Fruit fly (Drosophila melanogaster) whole organism, adult: Measurements from ENCODE around the gene tsh.

Experiments used
- CG11617 ChIP-seq: fragments of 200-800 bp; sonication (Bioruptor generic); optimal IDR thresholded peaks from 2 replicates; lab custom pipeline; 2017; ENCODE audit warnings: mild to moderate bottlenecking, missing biosample characterization, missing genetic modification reagents, missing genetic modification characterization
- CG12768 ChIP-seq: fragments of 200-800 bp; sonication (Bioruptor generic); optimal IDR thresholded peaks from 2 replicates; lab custom pipeline; 2017; ENCODE audit warnings: missing biosample characterization, missing genetic modification characterization, mild to moderate bottlenecking, moderate library complexity, missing genetic modification reagents
- CG14711 ChIP-seq: fragments of 200-800 bp; sonication (Bioruptor generic); optimal IDR thresholded peaks from 2 replicates; lab custom pipeline; 2018; ENCODE audit warnings: missing biosample characterization, mild to moderate bottlenecking, missing genetic modification characterization, moderate library complexity
- CG1620 ChIP-seq: fragments of 200-800 bp; sonication (Bioruptor generic); optimal IDR thresholded peaks from 2 replicates; lab custom pipeline; 2016; ENCODE audit warnings: missing biosample characterization, missing genetic modification characterization
- CG33017 ChIP-seq: fragments of 200-800 bp; sonication (Bioruptor generic); optimal IDR thresholded peaks from 2 replicates; lab custom pipeline; 2018; ENCODE audit warnings: missing biosample characterization, mild to moderate bottlenecking, missing genetic modification characterization, moderate library complexity
- CG5204 ChIP-seq: fragments of 200-800 bp; sonication (Bioruptor generic); optimal IDR thresholded peaks from 2 replicates; lab custom pipeline; 2016; ENCODE audit warnings: missing biosample characterization, missing genetic modification characterization
- CG7045 ChIP-seq: fragments of 200-800 bp; sonication (Bioruptor generic); optimal IDR thresholded peaks from 2 replicates; lab custom pipeline; 2017; ENCODE audit warnings: missing biosample characterization, mild to moderate bottlenecking, missing genetic modification characterization
- CG7101 ChIP-seq: fragments of 200-800 bp; sonication (Bioruptor generic); optimal IDR thresholded peaks from 2 replicates; lab custom pipeline; 2018; ENCODE audit warnings: missing biosample characterization, mild to moderate bottlenecking, missing genetic modification characterization, moderate library complexity
- Clk ChIP-seq: fragments of 200-800 bp; sonication (Bioruptor generic); optimal IDR thresholded peaks from 2 replicates; lab custom pipeline; 2017; ENCODE audit warnings: missing biosample characterization, missing genetic modification characterization
- Crg-1 ChIP-seq: fragments of 200-800 bp; sonication (Bioruptor generic); optimal IDR thresholded peaks from 2 replicates; lab custom pipeline; 2016; ENCODE audit warnings: missing biosample characterization, missing genetic modification characterization
- Hr96 ChIP-seq: fragments of 200-800 bp; sonication (Bioruptor generic); optimal IDR thresholded peaks from 2 replicates; lab custom pipeline; 2016; ENCODE audit warnings: missing biosample characterization, missing genetic modification characterization
- Mnt ChIP-seq: fragments of 200-800 bp; sonication (Bioruptor generic); optimal IDR thresholded peaks from 2 replicates; lab custom pipeline; 2016; ENCODE audit warnings: missing biosample characterization, mild to moderate bottlenecking, missing genetic modification characterization
- bab1 ChIP-seq: fragments of 200-800 bp; sonication (Bioruptor generic); optimal IDR thresholded peaks from 3 replicates; lab custom pipeline; 2019; ENCODE audit warnings: missing biosample characterization, mild to moderate bottlenecking, missing genetic modification characterization, moderate library complexity
- cic ChIP-seq: fragments of 200-800 bp; sonication (Bioruptor generic); optimal IDR thresholded peaks from 2 replicates; lab custom pipeline; 2017; ENCODE audit warnings: missing biosample characterization, mild to moderate bottlenecking, missing genetic modification characterization, moderate library complexity
- cnc ChIP-seq, 2 experiments: fragments of >200 bp; optimal IDR thresholded peaks; 2 replicates each; lab custom pipeline; 2017
- kay ChIP-seq: fragments of 200-800 bp; sonication (Bioruptor generic); peaks from one replicate; lab custom pipeline; 2016; ENCODE audit warnings: missing biosample characterization, missing genetic modification characterization, borderline replicate concordance
- ovo ChIP-seq: fragments of 200-800 bp; sonication (Bioruptor generic); optimal IDR thresholded peaks from 2 replicates; lab custom pipeline; 2016; ENCODE audit warnings: missing biosample characterization, missing genetic modification characterization
- pad ChIP-seq: fragments of 200-800 bp; sonication (Bioruptor generic); optimal IDR thresholded peaks from 3 replicates; lab custom pipeline; 2017; ENCODE audit warnings: missing biosample characterization, missing genetic modification characterization, mild to moderate bottlenecking, moderate library complexity, missing genetic modification reagents
- tj ChIP-seq: fragments of 200-800 bp; sonication (Bioruptor generic); optimal IDR thresholded peaks from 3 replicates; lab custom pipeline; 2017; ENCODE audit warnings: missing biosample characterization, mild to moderate bottlenecking, missing genetic modification characterization, moderate library complexity
- toe ChIP-seq: fragments of 200-800 bp; sonication (Bioruptor generic); optimal IDR thresholded peaks from 2 replicates; lab custom pipeline; 2016; ENCODE audit warnings: missing biosample characterization, missing genetic modification characterization

Gene tsh

dm6 chr2L:21871708-21872107, 43.3 kb downstream of the tsh start:
- TF ChIP-seq kay (GFP tag; lab: Kevin White, UChicago) (no peak), Crg-1 (GFP tag; lab: Kevin White, UChicago) (no peak), ovo (GFP tag; lab: Kevin White, UChicago) (no peak), CG12768 (GFP tag; lab: Kevin White, UChicago) (no peak), cnc (optimal IDR thresholded peaks at IDR 0.05; lab: Kevin White, UChicago) (no peak), tj (no peak), toe (GFP tag; lab: Kevin White, UChicago) (no peak), Clk (GFP tag; lab: Kevin White, UChicago) (no peak), CG7101 (tag; lab: Kevin White, UChicago) (no peak), CG7045 (GFP tag; lab: Kevin White, UChicago) (no peak), pad (GFP tag; lab: Kevin White, UChicago) (no peak), CG14711 (tag; lab: Kevin White, UChicago) (no peak), CG1620 (no peak)

- TF ChIP-seq bab1 (GFP tag; lab: Kevin White, UChicago) = no peak
- TF ChIP-seq kay (GFP tag; lab: Kevin White, UChicago) = no peak
- no peak for TF ChIP-seq Clk (GFP tag; lab: Kevin White, UChicago)
- no peak for TF ChIP-seq toe (GFP tag; lab: Kevin White, UChicago)
- TF ChIP-seq Hr96 (GFP tag; lab: Kevin White, UChicago) = no peak
These were observed 45.3 kb downstream of the tsh start for dm6 chr2L:21873696-21874095.

dm6 chr2L:21877006-21877405, 48.6 kb downstream of the tsh start:
- TF ChIP-seq CG11617 (GFP tag; lab: Kevin White, UChicago) = no peak
- no peak for TF ChIP-seq toe (GFP tag; lab: Kevin White, UChicago)
- TF ChIP-seq ovo (GFP tag; lab: Kevin White, UChicago) = no peak

dm6 chr2L:21879411-21879810, 51.0 kb downstream of the tsh start:
- TF ChIP-seq CG12768 (GFP tag; lab: Kevin White, UChicago) (no peak), tj (no peak), bab1 (GFP tag; lab: Kevin White, UChicago) (no peak), Clk (GFP tag; lab: Kevin White, UChicago) (no peak), Crg-1 (GFP tag; lab: Kevin White, UChicago) (no peak), ovo (GFP tag; lab: Kevin White, UChicago) (no peak), Hr96 (GFP tag; lab: Kevin White, UChicago) (no peak), CG5204 (GFP tag; lab: Kevin White, UChicago) (no peak), cic (no peak), CG1620 (no peak), Mnt (GFP tag; lab: Kevin White, UChicago) (no peak), CG33017 (tag; lab: Kevin White, UChicago) (no peak), CG7045 (GFP tag; lab: Kevin White, UChicago) (no peak), toe (GFP tag; lab: Kevin White, UChicago) (no peak)

dm6 chr2L:21881504-21882124, 53.2 kb downstream of the tsh start:
- TF ChIP-seq CG14711 (tag; lab: Kevin White, UChicago) (no peak), CG12768 (GFP tag; lab: Kevin White, UChicago) (no peak), CG5204 (GFP tag; lab: Kevin White, UChicago) (no peak), CG7101 (tag; lab: Kevin White, UChicago) (no peak)

- TF ChIP-seq pad (GFP tag; lab: Kevin White, UChicago) (no peak), CG33017 (tag; lab: Kevin White, UChicago) (no peak), CG1620 (no peak), Crg-1 (GFP tag; lab: Kevin White, UChicago) (no peak), CG5204 (GFP tag; lab: Kevin White, UChicago) (no peak), ovo (GFP tag; lab: Kevin White, UChicago) (no peak), bab1 (GFP tag; lab: Kevin White, UChicago) (no peak), cic (no peak), tj (no peak), cnc (optimal IDR thresholded peaks at IDR 0.05; lab: Kevin White, UChicago) (no peak), CG7101 (tag; lab: Kevin White, UChicago) (no peak), Clk (GFP tag; lab: Kevin White, UChicago) (no peak), Mnt (GFP tag; lab: Kevin White, UChicago) (no peak), CG14711 (tag; lab: Kevin White, UChicago) (no peak), Hr96 (GFP tag; lab: Kevin White, UChicago) (no peak)
These were observed 57.1 kb downstream of the tsh start for dm6 chr2L:21885502-21885901.

dm6 chr2L:21886260-21886659, 57.9 kb downstream of the tsh start:
- TF ChIP-seq Clk (GFP tag; lab: Kevin White, UChicago) = no peak
- TF ChIP-seq tj = no peak
- no peak for TF ChIP-seq Hr96 (GFP tag; lab: Kevin White, UChicago)
- no peak for TF ChIP-seq CG14711 (tag; lab: Kevin White, UChicago)
- TF ChIP-seq CG7045 (GFP tag; lab: Kevin White, UChicago) = no peak
- no peak for TF ChIP-seq CG7101 (tag; lab: Kevin White, UChicago)
- TF ChIP-seq pad (GFP tag; lab: Kevin White, UChicago) = no peak
- no peak for TF ChIP-seq toe (GFP tag; lab: Kevin White, UChicago)
- TF ChIP-seq CG1620 = no peak
- no peak for TF ChIP-seq CG12768 (GFP tag; lab: Kevin White, UChicago)
- TF ChIP-seq CG5204 (GFP tag; lab: Kevin White, UChicago) = no peak
- TF ChIP-seq ovo (GFP tag; lab: Kevin White, UChicago) = no peak
- no peak for TF ChIP-seq bab1 (GFP tag; lab: Kevin White, UChicago)
- no peak for TF ChIP-seq CG33017 (tag; lab: Kevin White, UChicago)
- no peak for TF ChIP-seq Mnt (GFP tag; lab: Kevin White, UChicago)
